Fruit fly (Drosophila melanogaster): ENCODE results near the gene Men-b.

The Men-b gene

dm6 chr3R:27201538-27202281, 50.2 kb downstream of the Men-b start:
- no peak for TF ChIP-seq Myc (optimal IDR thresholded peaks at IDR 0.05)
- peak in 1 of 2 experiments; percentile 85 for TF ChIP-seq foxo (GFP tag; optimal IDR thresholded peaks at IDR 0.05)
- no peak for TF ChIP-seq dl (GFP tag; optimal IDR thresholded peaks at IDR 0.05; ENCODE audit: insufficient read depth in 1 of 2, partially characterized antibody in 2 of 2)
- TF ChIP-seq jim (GFP tag; optimal IDR thresholded peaks at IDR 0.05), result no peak
- no peak for TF ChIP-seq Rel (GFP tag; optimal IDR thresholded peaks at IDR 0.05)
- no peak for TF ChIP-seq Rel (tag; optimal IDR thresholded peaks at IDR 0.05)
- peak; percentile 0 for TF ChIP-seq CrebA (GFP tag; optimal IDR thresholded peaks at IDR 0.05; ENCODE audit: borderline replicate concordance)
- TF ChIP-seq sv (GFP tag; optimal IDR thresholded peaks at IDR 0.05), result no peak
- no peak for TF ChIP-seq tai (GFP tag; optimal IDR thresholded peaks at IDR 0.05)
- peak; percentile 20 for TF ChIP-seq Hnf4 (GFP tag; optimal IDR thresholded peaks at IDR 0.05)
- peak; percentile 88 for TF ChIP-seq h (GFP tag; optimal IDR thresholded peaks at IDR 0.05)
- peak; percentile 24 for TF ChIP-seq Vsx2 (GFP tag; optimal IDR thresholded peaks at IDR 0.05; ENCODE audit: partially characterized antibody)
- peak; percentile 81 for TF ChIP-seq Sp1 (GFP tag; optimal IDR thresholded peaks at IDR 0.05)
- TF ChIP-seq woc (GFP tag; optimal IDR thresholded peaks at IDR 0.05), result peak; percentile 30
- no peak for TF ChIP-seq GATAd (GFP tag; optimal IDR thresholded peaks at IDR 0.05)
- no peak for TF ChIP-seq Hr78 (GFP tag; optimal IDR thresholded peaks at IDR 0.05)
- no peak for TF ChIP-seq lola (GFP tag; optimal IDR thresholded peaks at IDR 0.05)
- TF ChIP-seq HLH106 (tag; optimal IDR thresholded peaks at IDR 0.05), result peak; percentile 87
- no peak for TF ChIP-seq Dfd (GFP tag; optimal IDR thresholded peaks at IDR 0.05)
- no peak for TF ChIP-seq br (GFP tag; optimal IDR thresholded peaks at IDR 0.05)
- no peak for TF ChIP-seq brk (GFP tag; optimal IDR thresholded peaks at IDR 0.05)
- peak; percentile 74 for TF ChIP-seq rgr (GFP tag; optimal IDR thresholded peaks at IDR 0.05)
- peak; percentile 29 for TF ChIP-seq ey (GFP tag; optimal IDR thresholded peaks at IDR 0.05)
- TF ChIP-seq fru (GFP tag; optimal IDR thresholded peaks at IDR 0.05), result peak; percentile 85
- TF ChIP-seq Hr83 (GFP tag; optimal IDR thresholded peaks at IDR 0.05; ENCODE audit: poor library complexity, severe bottlenecking), result no peak
- no peak for TF ChIP-seq Mio (GFP tag; optimal IDR thresholded peaks at IDR 0.05)
- peak; percentile 16 for TF ChIP-seq sage (GFP tag; optimal IDR thresholded peaks at IDR 0.05)
- TF ChIP-seq dsf (GFP tag; optimal IDR thresholded peaks at IDR 0.05; ENCODE audit: borderline replicate concordance), result no peak
- TF ChIP-seq OdsH (GFP tag; optimal IDR thresholded peaks at IDR 0.05), result peak; percentile 84
- TF ChIP-seq pan (optimal IDR thresholded peaks at IDR 0.05), result no peak
- TF ChIP-seq CG9705 (GFP tag; optimal IDR thresholded peaks at IDR 0.05), result peak; percentile 53
- no peak for TF ChIP-seq N (GFP tag; optimal IDR thresholded peaks at IDR 0.05)
- TF ChIP-seq Jra (GFP tag; optimal IDR thresholded peaks at IDR 0.05), result no peak
- no peak for TF ChIP-seq usp (GFP tag; optimal IDR thresholded peaks at IDR 0.05)
- TF ChIP-seq dmrt93B (GFP tag; optimal IDR thresholded peaks at IDR 0.05), result peak; percentile 63
- TF ChIP-seq CG32264 (GFP tag; optimal IDR thresholded peaks at IDR 0.05), result peak; percentile 3
- peak; percentile 28 for TF ChIP-seq Dif (GFP tag; optimal IDR thresholded peaks at IDR 0.05; ENCODE audit: partially characterized antibody)
- peak; percentile 92 for TF ChIP-seq psq (GFP tag; optimal IDR thresholded peaks at IDR 0.05)
- TF ChIP-seq Abd-B (GFP tag; optimal IDR thresholded peaks at IDR 0.05), result no peak

DNA sequence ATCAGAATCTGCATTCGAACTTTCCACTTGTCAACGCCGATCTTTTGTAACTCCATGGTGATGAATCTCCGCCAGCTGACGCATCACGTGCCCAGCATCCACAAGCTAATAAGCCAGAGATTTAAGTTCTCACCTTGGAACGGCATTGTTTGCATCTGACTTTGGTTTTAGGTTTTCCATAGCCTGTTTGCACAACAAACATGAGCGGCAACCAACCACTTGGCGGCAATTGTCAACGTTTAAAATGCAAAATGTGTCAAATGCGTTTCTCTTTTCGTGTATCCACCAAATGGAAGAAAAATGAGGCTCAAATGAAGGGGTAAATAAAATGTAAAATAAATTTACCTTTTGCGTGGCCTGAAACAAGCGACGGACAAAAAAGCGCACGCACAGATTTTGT, 50.9 kb downstream of the Men-b start:
- TF ChIP-seq Hr78 (GFP tag; optimal IDR thresholded peaks at IDR 0.05) (no peak), Rel (GFP tag; optimal IDR thresholded peaks at IDR 0.05) (no peak), Rel (tag; optimal IDR thresholded peaks at IDR 0.05) (no peak), woc (GFP tag; optimal IDR thresholded peaks at IDR 0.05) (no peak), pan (optimal IDR thresholded peaks at IDR 0.05) (no peak)

DNA sequence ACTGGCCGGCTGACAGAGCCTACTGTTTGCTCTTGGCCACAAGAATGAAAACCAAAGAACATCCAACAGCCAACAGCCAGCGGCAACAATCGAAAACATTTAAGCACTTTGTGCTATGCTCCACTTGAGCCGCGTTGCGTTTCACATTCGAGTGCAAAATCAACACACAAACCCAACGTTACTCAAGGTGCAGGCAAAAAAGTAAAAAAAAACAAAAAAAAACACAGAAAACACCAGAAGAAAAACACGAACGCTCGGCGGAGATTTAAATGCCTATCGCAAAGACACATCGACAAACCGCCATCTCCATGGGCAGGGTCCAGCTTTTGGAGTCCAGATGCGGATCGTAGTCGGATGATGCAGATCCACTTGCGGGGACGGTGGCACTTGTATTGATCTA, 52.4 kb downstream of the Men-b start:
- TF ChIP-seq sage (GFP tag; optimal IDR thresholded peaks at IDR 0.05), result no peak
- no peak for TF ChIP-seq br (GFP tag; optimal IDR thresholded peaks at IDR 0.05)

Measured in whole organism, wandering third instar larva.